Worm (Caenorhabditis elegans) whole organism, L4/young adult: ENCODE data around the gene ZC395.5.

Experiments used
- W03F9.2 ChIP-seq: fragments of 150-350 bp; optimal IDR thresholded peaks from 2 replicates; lab custom pipeline; 2014; ENCODE audit warnings: missing biosample characterization, missing genetic modification characterization
- dao-5 ChIP-seq: sonication (generic microtip); optimal IDR thresholded peaks from 2 replicates; lab custom pipeline; 2016; ENCODE audit warnings: missing genotype, missing genetic modification characterization, moderate library complexity, missing compliant biosample characterization
- him-1 ChIP-seq: sonication (generic microtip); optimal IDR thresholded peaks from 2 replicates; lab custom pipeline; 2016; ENCODE audit warnings: missing genotype, missing genetic modification reagents, missing genetic modification characterization, missing compliant biosample characterization

ce11 chrIII:5245067-5245466 is 22.6 kb upstream of the ZC395.5 start:
- TF ChIP-seq dao-5 (tag; lab: Kevin White, UChicago) (no peak), W03F9.2 (tag; lab: Kevin White, UChicago) (no peak), him-1 (no peak)
